Worm (Caenorhabditis elegans) whole organism, midembryonic: ENCODE data around the gene hsp-1.

Experiments
- T22C8.4 ChIP-seq: fragments of 200-800 bp; sonication (Bioruptor generic); IDR thresholded peaks from 2 replicates; pipeline ENCODE4 v1.3.6; 2022; ENCODE audit warnings: missing genetic modification characterization, missing compliant biosample characterization
- flt-1 ChIP-seq: fragments of 200-800 bp; sonication (Bioruptor generic); IDR thresholded peaks from 2 replicates; pipeline ENCODE4 v1.3.6; 2022; ENCODE audit warnings: missing genetic modification characterization, missing compliant biosample characterization
- klf-2 ChIP-seq: fragments of 200-800 bp; sonication (Bioruptor generic); conservative IDR thresholded peaks from 2 replicates; pipeline ENCODE4 v1.3.6; 2022; ENCODE audit warnings: missing genetic modification reagents, missing genetic modification characterization, missing compliant biosample characterization
- med-1 ChIP-seq: sonication (generic microtip); optimal IDR thresholded peaks from 2 replicates; lab custom pipeline; 2017; ENCODE audit warnings: missing genetic modification characterization, mild to moderate bottlenecking, missing compliant biosample characterization, antibody characterized with exemption, missing genetic modification reagents; ENCODE audit not compliant: insufficient read depth
- ref-1 ChIP-seq: fragments of 200-800 bp; sonication (Bioruptor generic); conservative IDR thresholded peaks from 2 replicates; pipeline ENCODE4 v1.3.6; 2022; ENCODE audit warnings: missing genetic modification reagents, missing genetic modification characterization, missing compliant biosample characterization

- TF ChIP-seq klf-2 (GFP tag; lab: Robert Waterston, UW) = no peak
- TF ChIP-seq med-1 (GFP tag; lab: Kevin White, UChicago) = no peak
- TF ChIP-seq ref-1 (GFP tag; lab: Robert Waterston, UW) = no peak
- no peak for TF ChIP-seq flt-1
- TF ChIP-seq T22C8.4 (GFP tag; lab: Robert Waterston, UW) = no peak
Measured at ce11 chrIV:17268628-17269027, 10.1 kb upstream of the hsp-1 start.
